Worm (Caenorhabditis elegans): Measurements from ENCODE around the gene klf-3.

klf-3 gene

DNA sequence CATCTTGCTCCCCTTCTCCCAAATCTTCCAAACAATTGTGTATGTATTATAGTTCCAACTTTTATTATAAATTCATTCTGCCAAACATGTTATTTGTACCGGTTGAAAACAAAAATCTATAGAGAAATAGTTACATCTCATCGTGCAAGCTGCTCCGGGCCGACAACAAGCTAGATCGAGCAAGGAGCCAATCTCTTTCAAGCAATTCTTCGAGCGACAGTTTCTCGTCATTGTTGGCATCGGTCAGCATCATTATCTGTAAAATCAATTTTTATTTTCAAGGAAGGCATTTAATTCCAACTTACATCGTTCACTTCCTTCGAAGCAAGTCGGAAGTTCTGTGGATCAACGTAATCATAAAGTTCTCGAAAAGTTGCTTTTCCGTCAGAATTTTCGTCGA, 25.7 kb upstream of the klf-3 start (continued):
- 0 out of 2 replicates have a peak, but pooled peaks have one; percentile 27 for TF ChIP-seq ekl-4 (GFP tag; IDR thresholded peaks at IDR 0.05)
- TF ChIP-seq ceh-27 (GFP tag; optimal IDR thresholded peaks at IDR 0.05): no peak
- no peak for TF ChIP-seq unc-130 (GFP tag; optimal IDR thresholded peaks at IDR 0.05)
- no peak for TF ChIP-seq somi-1 (GFP tag; optimal IDR thresholded peaks at IDR 0.05)
- no peak for TF ChIP-seq ets-4 (GFP tag; optimal IDR thresholded peaks at IDR 0.05)
- TF ChIP-seq hlh-12 (tag; optimal IDR thresholded peaks at IDR 0.05): no peak
- peak; percentile 15 for TF ChIP-seq nhr-90 (tag; optimal IDR thresholded peaks at IDR 0.05)
- TF ChIP-seq ztf-6 (GFP tag; IDR thresholded peaks at IDR 0.05): no peak
- no peak for TF ChIP-seq chd-7 (tag; optimal IDR thresholded peaks at IDR 0.05)
- no peak for TF ChIP-seq lsl-1 (GFP tag; optimal IDR thresholded peaks at IDR 0.05)
- no peak for TF ChIP-seq sea-2 (GFP tag; IDR thresholded peaks at IDR 0.05)
- TF ChIP-seq ceh-79 (tag; optimal IDR thresholded peaks at IDR 0.05): no peak
- no peak for TF ChIP-seq let-526 (GFP tag; IDR thresholded peaks at IDR 0.05)
- TF ChIP-seq mxl-1 (tag; optimal IDR thresholded peaks at IDR 0.05): peak; percentile 26
- TF ChIP-seq egl-18 (GFP tag; IDR thresholded peaks at IDR 0.05): no peak
- no peak for TF ChIP-seq lin-54 (GFP tag; optimal IDR thresholded peaks at IDR 0.05)
- no peak for TF ChIP-seq aptf-2 (GFP tag; conservative IDR thresholded peaks at IDR 0.05)
- no peak for TF ChIP-seq hmg-20 (GFP tag; IDR thresholded peaks at IDR 0.05)
- TF ChIP-seq ceh-58 (GFP tag; IDR thresholded peaks at IDR 0.05): no peak
- no peak for TF ChIP-seq zim-3 (tag; optimal IDR thresholded peaks at IDR 0.05)
- TF ChIP-seq nhr-120 (GFP tag; IDR thresholded peaks at IDR 0.05): no peak
- TF ChIP-seq cebp-1 (GFP tag; IDR thresholded peaks at IDR 0.05): no peak
- TF ChIP-seq cebp-1 (tag; optimal IDR thresholded peaks at IDR 0.05): peak; percentile 46
- TF ChIP-seq F39B2.1 (GFP tag; IDR thresholded peaks at IDR 0.05): no peak
- no peak for TF ChIP-seq C17E4.6 (GFP tag; IDR thresholded peaks at IDR 0.05)
- no peak for TF ChIP-seq T07F8.4 (tag; optimal IDR thresholded peaks at IDR 0.05)
- TF ChIP-seq let-607 (tag; optimal IDR thresholded peaks at IDR 0.05): no peak
- TF ChIP-seq ama-1 (optimal IDR thresholded peaks at IDR 0.05): no peak
- no peak for TF ChIP-seq ama-1 (GFP tag; optimal IDR thresholded peaks at IDR 0.05)
- no peak for TF ChIP-seq him-1 (tag; optimal IDR thresholded peaks at IDR 0.05)
- TF ChIP-seq Y95B8A.8 (GFP tag; IDR thresholded peaks at IDR 0.05): 0 out of 2 replicates have a peak, but pooled peaks have one; percentile 53
- TF ChIP-seq dox-1 (GFP tag; IDR thresholded peaks at IDR 0.05): 0 out of 2 replicates have a peak, but pooled peaks have one; percentile 9
- peak; percentile 55; the same call in 1 of the 2 replicates for TF ChIP-seq B0336.3 (GFP tag; IDR thresholded peaks at IDR 0.05)
- no peak for TF ChIP-seq mes-4 (tag; optimal IDR thresholded peaks at IDR 0.05)
- TF ChIP-seq Y53F4B.3 (GFP tag; IDR thresholded peaks at IDR 0.05): no peak
- 0 out of 2 replicates have a peak, but pooled peaks have one; percentile 33 for TF ChIP-seq madf-6 (GFP tag; IDR thresholded peaks at IDR 0.05)
- no peak for TF ChIP-seq lir-1 (GFP tag; conservative IDR thresholded peaks at IDR 0.05)
- TF ChIP-seq rpc-1 (optimal IDR thresholded peaks at IDR 0.05): no peak
- TF ChIP-seq rpc-1 (tag; optimal IDR thresholded peaks at IDR 0.05): no peak
- no peak for TF ChIP-seq snpc-3.4 (tag; optimal IDR thresholded peaks at IDR 0.05)
- peak; percentile 72; the same call in 1 of the 2 replicates for TF ChIP-seq nfyb-1 (GFP tag; IDR thresholded peaks at IDR 0.05)
- no peak for TF ChIP-seq Y56A3A.18 (GFP tag; IDR thresholded peaks at IDR 0.05)
- no peak for TF ChIP-seq ztf-3 (GFP tag; optimal IDR thresholded peaks at IDR 0.05)
- TF ChIP-seq nhr-27 (tag; optimal IDR thresholded peaks at IDR 0.05): no peak
- peak; percentile 21; the same call in 1 of the 2 replicates for TF ChIP-seq hmg-1.2 (GFP tag; IDR thresholded peaks at IDR 0.05)
- no peak for TF ChIP-seq F49E8.2 (tag; optimal IDR thresholded peaks at IDR 0.05; ENCODE audit: insufficient read depth)

All from whole organism, young adult.